Worm (Caenorhabditis elegans): ENCODE data around the gene E02C12.8.
A peak's percentile ranks its signal among the peaks of the same experiment; 100 is the strongest.

ce11 chrV:9322886-9323285 is 50.5 kb downstream of the E02C12.8 start, which contains the start of gene tag-153:
- TF ChIP-seq dpl-1 (GFP tag; optimal IDR thresholded peaks at IDR 0.05), result peak; percentile 17
- no peak for TF ChIP-seq nfya-1 (tag; optimal IDR thresholded peaks at IDR 0.05; ENCODE audit: borderline replicate concordance, insufficient read depth)
- no peak for TF ChIP-seq C17E4.6 (GFP tag; IDR thresholded peaks at IDR 0.05)
- TF ChIP-seq C06A6.2 (GFP tag; conservative IDR thresholded peaks at IDR 0.05), result no peak
- no peak for TF ChIP-seq egl-44 (GFP tag; IDR thresholded peaks at IDR 0.05)
- no peak for TF ChIP-seq B0336.3 (GFP tag; IDR thresholded peaks at IDR 0.05)
- TF ChIP-seq unc-62 (GFP tag; optimal IDR thresholded peaks at IDR 0.05), result no peak
- TF ChIP-seq ztf-3 (GFP tag; optimal IDR thresholded peaks at IDR 0.05), result no peak
- no peak for TF ChIP-seq pha-4 (tag; optimal IDR thresholded peaks at IDR 0.05)
- TF ChIP-seq repo-1 (tag; optimal IDR thresholded peaks at IDR 0.05), result no peak
- no peak for TF ChIP-seq K12H6.12 (tag; optimal IDR thresholded peaks at IDR 0.05)

Data from whole organism, young adult.